Worm (Caenorhabditis elegans): Measurements from ENCODE around the gene yars-2.

- no peak for TF ChIP-seq him-1 (tag; optimal IDR thresholded peaks at IDR 0.05)
- no peak for TF ChIP-seq dao-5 (tag; optimal IDR thresholded peaks at IDR 0.05)
Measured at ce11 chrIV:4724562-4724961, 12.1 kb upstream of the yars-2 start, which contains the start of gene K08F11.1.
